Fruit fly (Drosophila melanogaster) whole organism, prepupa: ENCODE data around the gene Pop1.

Source experiments
- Blimp-1 ChIP-seq: fragments of 200-800 bp; sonication (Bioruptor generic); optimal IDR thresholded peaks from 3 replicates; lab custom pipeline; 2017; ENCODE audit warnings: missing biosample characterization, missing genetic modification characterization, mild to moderate bottlenecking, moderate library complexity, missing genetic modification reagents
- CG11902 ChIP-seq: fragments of 200-800 bp; sonication (Bioruptor generic); optimal IDR thresholded peaks from 3 replicates; lab custom pipeline; 2016; ENCODE audit warnings: missing biosample characterization, missing genetic modification characterization
- CG15336 ChIP-seq: fragments of 200-800 bp; sonication (Bioruptor generic); IDR thresholded peaks from 2 replicates; pipeline ENCODE4 v1.3.6; 2022; ENCODE audit warnings: missing biosample characterization, missing genetic modification characterization
- CG1621 ChIP-seq: fragments of 200-800 bp; sonication (Bioruptor generic); optimal IDR thresholded peaks from 3 replicates; lab custom pipeline; 2018; ENCODE audit warnings: missing biosample characterization, mild to moderate bottlenecking, missing genetic modification characterization
- CG3032 ChIP-seq: fragments of 200-800 bp; optimal IDR thresholded peaks from 2 replicates; lab custom pipeline; 2019; ENCODE audit warnings: missing biosample characterization, mild to moderate bottlenecking, missing genetic modification characterization, moderate library complexity
- CG31627 ChIP-seq: fragments of 200-800 bp; sonication (Bioruptor generic); optimal IDR thresholded peaks from 3 replicates; lab custom pipeline; 2016; ENCODE audit warnings: missing biosample characterization, missing genetic modification characterization
- CG32006 ChIP-seq: fragments of 200-800 bp; sonication (Bioruptor generic); optimal IDR thresholded peaks from 3 replicates; lab custom pipeline; 2017; ENCODE audit warnings: missing biosample characterization, mild to moderate bottlenecking, missing genetic modification characterization
- CG34406 ChIP-seq: fragments of 200-800 bp; sonication (Bioruptor generic); optimal IDR thresholded peaks from 3 replicates; lab custom pipeline; 2016; ENCODE audit warnings: missing biosample characterization, missing genetic modification characterization
- CG3919 ChIP-seq: fragments of 200-800 bp; sonication (Bioruptor generic); optimal IDR thresholded peaks from 3 replicates; lab custom pipeline; 2016; ENCODE audit warnings: missing biosample characterization, missing genetic modification characterization
- CG4318 ChIP-seq: fragments of 200-800 bp; sonication (Bioruptor generic); optimal IDR thresholded peaks from 3 replicates; lab custom pipeline; 2017; ENCODE audit warnings: missing biosample characterization, mild to moderate bottlenecking, missing genetic modification characterization
- CG6163 ChIP-seq: fragments of 200-800 bp; sonication (Bioruptor generic); IDR thresholded peaks from 3 replicates; pipeline ENCODE4 v1.3.6; 2022; ENCODE audit warnings: missing biosample characterization, missing genetic modification characterization
- CG6792 ChIP-seq: fragments of 200-800 bp; sonication (Bioruptor generic); optimal IDR thresholded peaks from 3 replicates; lab custom pipeline; 2016; ENCODE audit warnings: missing biosample characterization, missing genetic modification characterization
- CG6808 ChIP-seq: fragments of 200-800 bp; sonication (Bioruptor generic); optimal IDR thresholded peaks from 3 replicates; lab custom pipeline; 2017; ENCODE audit warnings: missing biosample characterization, missing genetic modification characterization, mild to moderate bottlenecking, moderate library complexity, missing genetic modification reagents
- CG7368 ChIP-seq: fragments of 200-800 bp; sonication (Bioruptor generic); optimal IDR thresholded peaks from 3 replicates; lab custom pipeline; 2016; ENCODE audit warnings: missing biosample characterization, missing genetic modification characterization
- CG8119 ChIP-seq: fragments of 200-800 bp; sonication (Bioruptor generic); IDR thresholded peaks from 3 replicates; pipeline ENCODE4 v1.3.6; 2022; ENCODE audit warnings: missing biosample characterization, missing genetic modification characterization
- CG8319 ChIP-seq: fragments of 200-800 bp; sonication (Bioruptor generic); optimal IDR thresholded peaks from 3 replicates; lab custom pipeline; 2016; ENCODE audit warnings: missing biosample characterization, missing genetic modification characterization
- CG8632 ChIP-seq: fragments of 200-800 bp; sonication (Bioruptor generic); optimal IDR thresholded peaks from 3 replicates; lab custom pipeline; 2016; ENCODE audit warnings: missing biosample characterization, missing genetic modification characterization
- CG9139 ChIP-seq: fragments of 200-800 bp; sonication (Bioruptor generic); optimal IDR thresholded peaks from 3 replicates; lab custom pipeline; 2017; ENCODE audit warnings: missing biosample characterization, mild to moderate bottlenecking, missing genetic modification characterization
- Eip75B ChIP-seq: fragments of 200-800 bp; sonication (Bioruptor generic); optimal IDR thresholded peaks from 3 replicates; lab custom pipeline; 2016; ENCODE audit warnings: missing biosample characterization, missing genetic modification characterization
- Eip78C ChIP-seq: fragments of 200-800 bp; sonication (Bioruptor generic); peaks from one replicate; lab custom pipeline; 2016; ENCODE audit warnings: missing biosample characterization, missing genetic modification characterization
- Eip93F ChIP-seq: fragments of 200-800 bp; sonication (Bioruptor generic); optimal IDR thresholded peaks from 2 replicates; lab custom pipeline; 2016; ENCODE audit warnings: missing biosample characterization, mild to moderate bottlenecking, missing genetic modification characterization
- Ets21C ChIP-seq: fragments of 200-800 bp; sonication (Bioruptor generic); optimal IDR thresholded peaks from 3 replicates; lab custom pipeline; 2016; ENCODE audit warnings: missing biosample characterization, missing genetic modification characterization
- Hr38 ChIP-seq: sonication (Bioruptor generic); optimal IDR thresholded peaks from 2 replicates; lab custom pipeline; 2016; ENCODE audit warnings: missing biosample characterization, missing genetic modification characterization
- Hr39 ChIP-seq: fragments of 200-800 bp; sonication (Bioruptor generic); optimal IDR thresholded peaks from 2 replicates; lab custom pipeline; 2016; ENCODE audit warnings: missing biosample characterization, missing genetic modification characterization
- Hr4 ChIP-seq: fragments of 200-800 bp; sonication (Bioruptor generic); optimal IDR thresholded peaks from 3 replicates; lab custom pipeline; 2016; ENCODE audit warnings: missing biosample characterization, missing genetic modification characterization
- Lpt ChIP-seq: fragments of 200-800 bp; sonication (Bioruptor generic); optimal IDR thresholded peaks from 3 replicates; lab custom pipeline; 2016; ENCODE audit warnings: missing biosample characterization, missing genetic modification characterization
- Met ChIP-seq: fragments of 200-800 bp; sonication (Bioruptor generic); optimal IDR thresholded peaks from 3 replicates; lab custom pipeline; 2016; ENCODE audit warnings: missing biosample characterization, missing genetic modification characterization
- Smox ChIP-seq: fragments of 200-800 bp; sonication (Bioruptor generic); optimal IDR thresholded peaks from 3 replicates; lab custom pipeline; 2016; ENCODE audit warnings: missing biosample characterization, missing genetic modification characterization
- Sox102F ChIP-seq: fragments of 200-800 bp; sonication (Bioruptor generic); optimal IDR thresholded peaks from 2 replicates; lab custom pipeline; 2016; ENCODE audit warnings: missing biosample characterization, mild to moderate bottlenecking, missing genetic modification characterization
- Sox14 ChIP-seq: fragments of 200-800 bp; sonication (Bioruptor generic); optimal IDR thresholded peaks from 3 replicates; lab custom pipeline; 2016; ENCODE audit warnings: missing biosample characterization, missing genetic modification characterization
- Sox15 ChIP-seq: fragments of 200-800 bp; sonication (Bioruptor generic); optimal IDR thresholded peaks from 3 replicates; lab custom pipeline; 2016; ENCODE audit warnings: missing biosample characterization, missing genetic modification characterization
- achi ChIP-seq: fragments of 200-800 bp; sonication (Bioruptor generic); optimal IDR thresholded peaks from 3 replicates; lab custom pipeline; 2016; ENCODE audit warnings: missing biosample characterization, missing genetic modification characterization
- acj6 ChIP-seq: fragments of 200-800 bp; sonication (Bioruptor generic); optimal IDR thresholded peaks from 3 replicates; lab custom pipeline; 2016; ENCODE audit warnings: missing biosample characterization, missing genetic modification characterization
- cyc ChIP-seq: fragments of 200-800 bp; sonication (Bioruptor generic); optimal IDR thresholded peaks from 3 replicates; lab custom pipeline; 2016; ENCODE audit warnings: missing biosample characterization, missing genetic modification characterization
- dac ChIP-seq: fragments of 200-800 bp; sonication (Bioruptor generic); optimal IDR thresholded peaks from 2 replicates; lab custom pipeline; 2017; ENCODE audit warnings: missing biosample characterization, mild to moderate bottlenecking, missing genetic modification characterization
- dsx ChIP-seq: fragments of 200-800 bp; optimal IDR thresholded peaks from 3 replicates; lab custom pipeline; 2019; ENCODE audit warnings: missing biosample characterization, mild to moderate bottlenecking, missing genetic modification characterization, moderate library complexity; ENCODE audit not compliant: poor library complexity, severe bottlenecking
- eg ChIP-seq: fragments of 200-800 bp; sonication (Bioruptor generic); IDR thresholded peaks from 3 replicates; pipeline ENCODE4 v1.3.6; 2022; ENCODE audit warnings: missing biosample characterization, missing genetic modification characterization
- esn ChIP-seq: fragments of 200-800 bp; sonication (Bioruptor generic); optimal IDR thresholded peaks from 2 replicates; lab custom pipeline; 2016; ENCODE audit warnings: missing biosample characterization, mild to moderate bottlenecking, missing genetic modification characterization, moderate library complexity
- fd59A ChIP-seq: fragments of 200-800 bp; sonication (Bioruptor generic); optimal IDR thresholded peaks from 2 replicates; lab custom pipeline; 2017; ENCODE audit warnings: missing biosample characterization, mild to moderate bottlenecking, missing genetic modification characterization, missing genetic modification reagents
- fd85E ChIP-seq: fragments of 200-800 bp; sonication (Bioruptor generic); optimal IDR thresholded peaks from 3 replicates; lab custom pipeline; 2016; ENCODE audit warnings: missing biosample characterization, missing genetic modification characterization
- lz ChIP-seq: fragments of 200-800 bp; sonication (Bioruptor generic); optimal IDR thresholded peaks from 3 replicates; lab custom pipeline; 2016; ENCODE audit warnings: missing biosample characterization, missing genetic modification characterization
- salr ChIP-seq, 2 experiments: fragments of 200-800 bp; sonication (Bioruptor generic); optimal IDR thresholded peaks; 3 replicates each; lab custom pipeline; 2016 to 2018; ENCODE audit warnings: missing biosample characterization in 2 of 2, missing genetic modification characterization in 2 of 2, mild to moderate bottlenecking in 1 of 2
- ss ChIP-seq, 2 experiments: fragments of 200-800 bp; sonication (Bioruptor generic); optimal IDR thresholded peaks; 2 replicates in 1 of 2; 3 replicates in 1 of 2; lab custom pipeline; 2017 to 2018; ENCODE audit warnings: mild to moderate bottlenecking in 2 of 2, missing biosample characterization in 2 of 2, missing genetic modification characterization in 2 of 2, moderate library complexity in 1 of 2
- svp ChIP-seq: fragments of 200-800 bp; sonication (Bioruptor generic); peaks from one replicate; lab custom pipeline; 2016; ENCODE audit warnings: missing biosample characterization, missing genetic modification characterization
- topi ChIP-seq: fragments of 200-800 bp; sonication (Bioruptor generic); optimal IDR thresholded peaks from 3 replicates; lab custom pipeline; 2016; ENCODE audit warnings: missing biosample characterization, missing genetic modification characterization
- vri ChIP-seq: fragments of 200-800 bp; sonication (Bioruptor generic); optimal IDR thresholded peaks from 3 replicates; lab custom pipeline; 2016; ENCODE audit warnings: missing biosample characterization, mild to moderate bottlenecking, missing genetic modification characterization

The Pop1 gene

dm6 chrX:5664222-5664621 is 41.8 kb downstream of the Pop1 start:
- TF ChIP-seq Eip78C = peak; percentile 16
- no peak for TF ChIP-seq acj6 (GFP tag; lab: Kevin White, UChicago)
- no peak for TF ChIP-seq Sox102F (GFP tag; lab: Kevin White, UChicago)
- TF ChIP-seq CG6163 (GFP tag; lab: Robert Waterston, UW) = peak; percentile 29; the same call in 1 of the 3 replicates
- no peak for TF ChIP-seq Hr38 (GFP tag; lab: Kevin White, UChicago)
- TF ChIP-seq Sox15 (GFP tag; lab: Kevin White, UChicago) = no peak

dm6 chrX:5665902-5666301 is 43.5 kb downstream of the Pop1 start, which contains the start of the genes Sirt4 and CG4119:
Gene Sirt4, minus strand, starts transcription at chrX:5665940.
Gene CG4119, plus strand, starts transcription at chrX:5666052.
- TF ChIP-seq vri (GFP tag; lab: Kevin White, UChicago) = peak; percentile 27
- TF ChIP-seq CG6808 (GFP tag; lab: Kevin White, UChicago) = peak; percentile 35
- peak in 1 of 2 experiments; percentile 12 for TF ChIP-seq ss (GFP tag; optimal IDR thresholded peaks at IDR 0.05; lab: Kevin White, UChicago)
- peak; percentile 17 for TF ChIP-seq svp
- peak; percentile 27 for TF ChIP-seq esn (GFP tag; lab: Kevin White, UChicago)
- no peak for TF ChIP-seq CG1621
- no peak for TF ChIP-seq fd85E (GFP tag; lab: Kevin White, UChicago)
- peak; percentile 4 for TF ChIP-seq CG31627 (GFP tag; lab: Kevin White, UChicago)
- TF ChIP-seq, all 60 proteins: peak for 6

dm6 chrX:5671537-5672029 is 49.1 kb downstream of the Pop1 start, which contains the start of gene Rab18:
Gene Rab18, minus strand, starts transcription at chrX:5671812.
- TF ChIP-seq CG32006 (no peak), CG15336 (GFP tag; lab: Robert Waterston, UW) (no peak), CG9139 (GFP tag; lab: Kevin White, UChicago) (peak; percentile 27), dsx (GFP tag; lab: Kevin White, UChicago) (no peak), CG4318 (GFP tag; lab: Kevin White, UChicago) (no peak), fd59A (GFP tag; lab: Kevin White, UChicago) (no peak), ss (GFP tag; optimal IDR thresholded peaks at IDR 0.05; lab: Kevin White, UChicago) (peak; percentile 51 to 57), Sox15 (GFP tag; lab: Kevin White, UChicago) (no peak), Sox102F (GFP tag; lab: Kevin White, UChicago) (no peak), salr (GFP tag; optimal IDR thresholded peaks at IDR 0.05; lab: Kevin White, UChicago) (no peak), CG1621 (no peak), vri (GFP tag; lab: Kevin White, UChicago) (no peak), Eip75B (GFP tag; lab: Kevin White, UChicago) (no peak), Sox14 (GFP tag; lab: Kevin White, UChicago) (peak; percentile 18), dac (GFP tag; lab: Kevin White, UChicago) (no peak), CG11902 (GFP tag; lab: Kevin White, UChicago) (no peak), CG3919 (GFP tag; lab: Kevin White, UChicago) (no peak), eg (GFP tag; lab: Robert Waterston, UW) (0 out of 3 replicates have a peak, but pooled peaks have one; percentile 23), Lpt (GFP tag; lab: Kevin White, UChicago) (no peak), CG6792 (GFP tag; lab: Kevin White, UChicago) (no peak), Eip93F (GFP tag; lab: Kevin White, UChicago) (no peak), CG3032 (peak; percentile 6), topi (GFP tag; lab: Kevin White, UChicago) (peak; percentile 2), CG8319 (GFP tag; lab: Kevin White, UChicago) (no peak), CG7368 (no peak), Met (GFP tag; lab: Kevin White, UChicago) (no peak), lz (GFP tag; lab: Kevin White, UChicago) (peak; percentile 25), esn (GFP tag; lab: Kevin White, UChicago) (no peak), Ets21C (GFP tag; lab: Kevin White, UChicago) (peak; percentile 28), achi (GFP tag; lab: Kevin White, UChicago) (no peak), CG6808 (GFP tag; lab: Kevin White, UChicago) (peak; percentile 17), Hr4 (GFP tag; lab: Kevin White, UChicago) (no peak), svp (peak; percentile 68), CG8632 (GFP tag; lab: Kevin White, UChicago) (no peak), CG31627 (GFP tag; lab: Kevin White, UChicago) (peak; percentile 52), CG8119 (GFP tag; lab: Robert Waterston, UW) (no peak), Blimp-1 (no peak), acj6 (GFP tag; lab: Kevin White, UChicago) (no peak), CG34406 (no peak), Hr39 (GFP tag; lab: Kevin White, UChicago) (peak; percentile 33), Smox (no peak), cyc (GFP tag; lab: Kevin White, UChicago) (peak; percentile 34)
